Fruit fly (Drosophila melanogaster) whole organism, embryonic: ENCODE results near the gene CG43291.
A peak's percentile ranks its signal among the peaks of the same experiment; 100 is the strongest.

Source experiments
- Asciz ChIP-seq: fragments of 200-800 bp; sonication (Bioruptor generic); optimal IDR thresholded peaks from 2 replicates; lab custom pipeline; 2017; ENCODE audit warnings: missing biosample characterization, mild to moderate bottlenecking, missing genetic modification characterization, missing genetic modification reagents
- Atf6 ChIP-seq: fragments of 200-800 bp; sonication (Bioruptor generic); IDR thresholded peaks from 2 replicates; pipeline ENCODE4 v1.3.6; 2022; ENCODE audit warnings: missing biosample characterization, missing genetic modification characterization
- Awh ChIP-seq: fragments of 200-800 bp; sonication (Bioruptor generic); IDR thresholded peaks from 2 replicates; pipeline ENCODE4, ENCODE4 v1.3.6; 2022; ENCODE audit warnings: missing biosample characterization, missing genetic modification characterization
- C15 ChIP-seq: fragments of 200-800 bp; sonication (Bioruptor generic); IDR thresholded peaks from 3 replicates; pipeline ENCODE4 v1.3.6; 2022; ENCODE audit warnings: missing biosample characterization, missing genetic modification characterization
- CG10543 ChIP-seq: fragments of 200-800 bp; sonication (Bioruptor generic); optimal IDR thresholded peaks from 3 replicates; lab custom pipeline; 2017; ENCODE audit warnings: missing biosample characterization, mild to moderate bottlenecking, missing genetic modification characterization, moderate library complexity
- CG10654 ChIP-seq: fragments of 200-800 bp; sonication (Bioruptor generic); optimal IDR thresholded peaks from 2 replicates; lab custom pipeline; 2016; ENCODE audit warnings: missing biosample characterization, missing genetic modification characterization
- CG12219 ChIP-seq: fragments of 200-800 bp; sonication (Bioruptor generic); optimal IDR thresholded peaks from 3 replicates; lab custom pipeline; 2018; ENCODE audit warnings: missing biosample characterization, mild to moderate bottlenecking, missing genetic modification characterization
- CG13424 ChIP-seq: fragments of 200-800 bp; sonication (Bioruptor generic); optimal IDR thresholded peaks from 2 replicates; lab custom pipeline; 2019; ENCODE audit warnings: missing biosample characterization, mild to moderate bottlenecking, missing genetic modification characterization, moderate library complexity
- CG2889 ChIP-seq: fragments of 200-800 bp; sonication (Bioruptor generic); IDR thresholded peaks from 3 replicates; pipeline ENCODE4 v1.3.6; 2022; ENCODE audit warnings: missing biosample characterization, missing genetic modification characterization
- CG4730 ChIP-seq: fragments of 200-800 bp; sonication (Bioruptor generic); IDR thresholded peaks from 2 replicates; pipeline ENCODE4 v1.3.6; 2022; ENCODE audit warnings: missing biosample characterization, missing genetic modification characterization
- CG5180 ChIP-seq: fragments of 200-800 bp; sonication (Bioruptor generic); optimal IDR thresholded peaks from 3 replicates; lab custom pipeline; 2017; ENCODE audit warnings: missing biosample characterization, missing genetic modification characterization, mild to moderate bottlenecking, moderate library complexity, missing genetic modification reagents
- CG7372 ChIP-seq: fragments of 200-800 bp; sonication (Bioruptor generic); IDR thresholded peaks from 2 replicates; pipeline ENCODE4 v1.3.6; 2022; ENCODE audit warnings: missing biosample characterization, missing genetic modification characterization
- CG7987 ChIP-seq: fragments of 200-800 bp; sonication (Bioruptor generic); optimal IDR thresholded peaks from 2 replicates; lab custom pipeline; 2018; ENCODE audit warnings: missing biosample characterization, mild to moderate bottlenecking, missing genetic modification characterization, moderate library complexity
- CG8478 ChIP-seq: fragments of >200 bp; optimal IDR thresholded peaks from 2 replicates; lab custom pipeline; 2018
- CG9876 ChIP-seq: fragments of 200-800 bp; sonication (Bioruptor generic); optimal IDR thresholded peaks from 2 replicates; lab custom pipeline; 2016; ENCODE audit warnings: missing biosample characterization, missing genetic modification characterization
- Fer2 ChIP-seq: fragments of 200-800 bp; sonication (Bioruptor generic); optimal IDR thresholded peaks from 2 replicates; lab custom pipeline; 2018; ENCODE audit warnings: missing biosample characterization, mild to moderate bottlenecking, missing genetic modification characterization, moderate library complexity
- HLHmδ ChIP-seq: fragments of 200-800 bp; sonication (Bioruptor generic); optimal IDR thresholded peaks from 2 replicates; lab custom pipeline; 2018; ENCODE audit warnings: missing biosample characterization, mild to moderate bottlenecking, missing genetic modification characterization, moderate library complexity
- Hr78 ChIP-seq, 2 experiments: fragments of 200-800 bp in 1 of 2; fragments of >200 bp in 1 of 2; sonication (Bioruptor generic) in 1 of 2; optimal IDR thresholded peaks; 2 replicates each; lab custom pipeline; 2017 to 2019; ENCODE audit warnings: missing biosample characterization in 2 of 2, missing genetic modification characterization in 2 of 2, mild to moderate bottlenecking in 1 of 2, moderate library complexity in 1 of 2
- Kr ChIP-seq: fragments of 200-800 bp; sonication (Bioruptor generic); optimal IDR thresholded peaks from 2 replicates; lab custom pipeline; 2017; ENCODE audit warnings: missing biosample characterization, mild to moderate bottlenecking, missing genetic modification characterization
- Meics ChIP-seq: fragments of 200-800 bp; sonication (Bioruptor generic); optimal IDR thresholded peaks from 2 replicates; lab custom pipeline; 2017; ENCODE audit warnings: missing biosample characterization, mild to moderate bottlenecking, missing genetic modification characterization
- NC2β ChIP-seq: fragments of 200-800 bp; sonication (Bioruptor generic); optimal IDR thresholded peaks from 2 replicates; lab custom pipeline; 2016; ENCODE audit warnings: missing biosample characterization, missing genetic modification characterization
- Neu2 ChIP-seq: fragments of 200-800 bp; sonication (Bioruptor generic); optimal IDR thresholded peaks from 3 replicates; lab custom pipeline; 2016; ENCODE audit warnings: missing biosample characterization, missing genetic modification characterization, borderline replicate concordance
- Nf-YA ChIP-seq: fragments of 200-800 bp; sonication (Bioruptor generic); IDR thresholded peaks from 2 replicates; pipeline ENCODE4 v1.3.6; 2022; ENCODE audit warnings: missing biosample characterization, missing genetic modification characterization
- Oaz ChIP-seq: fragments of 200-800 bp; sonication (Bioruptor generic); IDR thresholded peaks from 2 replicates; pipeline ENCODE4 v1.3.6; 2022; ENCODE audit warnings: missing biosample characterization, missing genetic modification characterization
- Poxn ChIP-seq: fragments of 200-800 bp; sonication (Bioruptor generic); IDR thresholded peaks from 2 replicates; pipeline ENCODE4 v1.3.6; 2022; ENCODE audit warnings: missing biosample characterization, missing genetic modification characterization
- Vsx1 ChIP-seq: fragments of 200-800 bp; sonication (Bioruptor generic); optimal IDR thresholded peaks from 2 replicates; lab custom pipeline; 2017; ENCODE audit warnings: missing biosample characterization, mild to moderate bottlenecking, missing genetic modification characterization, missing genetic modification reagents
- YL-1 ChIP-seq: fragments of 200-800 bp; sonication (Bioruptor generic); optimal IDR thresholded peaks from 3 replicates; lab custom pipeline; 2017; ENCODE audit warnings: missing biosample characterization, mild to moderate bottlenecking, missing genetic modification characterization
- ase ChIP-seq: fragments of 200-800 bp; sonication (Bioruptor generic); IDR thresholded peaks from 3 replicates; pipeline ENCODE4 v1.3.6; 2022; ENCODE audit warnings: missing biosample characterization, missing genetic modification characterization
- crp ChIP-seq, 2 experiments: fragments of 200-800 bp; sonication (Bioruptor generic); optimal IDR thresholded peaks; 2 replicates in 1 of 2; 3 replicates in 1 of 2; lab custom pipeline; 2017; ENCODE audit warnings: missing biosample characterization in 2 of 2, missing genetic modification characterization in 2 of 2, mild to moderate bottlenecking in 1 of 2, moderate library complexity in 1 of 2
- dimm ChIP-seq: fragments of 200-800 bp; sonication (Bioruptor generic); IDR thresholded peaks from 2 replicates; pipeline ENCODE4 v1.3.6; 2022; ENCODE audit warnings: missing biosample characterization, missing genetic modification characterization
- dmrt99B ChIP-seq: fragments of 200-800 bp; sonication (Bioruptor generic); optimal IDR thresholded peaks from 2 replicates; lab custom pipeline; 2018; ENCODE audit warnings: missing biosample characterization, mild to moderate bottlenecking, missing genetic modification characterization, moderate library complexity
- esg ChIP-seq: fragments of 200-800 bp; sonication (Bioruptor generic); conservative IDR thresholded peaks from 2 replicates; pipeline ENCODE4 v1.3.6; 2022; ENCODE audit warnings: missing biosample characterization, missing genetic modification characterization
- eve ChIP-seq, 2 experiments: fragments of >200 bp; optimal IDR thresholded peaks; 2 replicates each; lab custom pipeline; 2017; ENCODE audit warnings: missing biosample characterization in 2 of 2, missing genetic modification characterization in 2 of 2
- fu2 ChIP-seq: fragments of 200-800 bp; sonication (Bioruptor generic); optimal IDR thresholded peaks from 2 replicates; lab custom pipeline; 2016; ENCODE audit warnings: missing biosample characterization, missing genetic modification characterization
- gcm2 ChIP-seq: fragments of 200-800 bp; sonication (Bioruptor generic); optimal IDR thresholded peaks from 2 replicates; lab custom pipeline; 2016; ENCODE audit warnings: missing biosample characterization, missing genetic modification characterization
- hbn ChIP-seq: fragments of 200-800 bp; sonication (Bioruptor generic); IDR thresholded peaks from 2 replicates; pipeline ENCODE4 v1.3.6; 2022; ENCODE audit warnings: missing biosample characterization, missing genetic modification characterization; ENCODE audit not compliant: partially characterized antibody
- hkb ChIP-seq, 2 experiments: fragments of 200-800 bp in 1 of 2; fragments of >200 bp in 1 of 2; sonication (Bioruptor generic) in 1 of 2; IDR thresholded peaks in 1 of 2; optimal IDR thresholded peaks in 1 of 2; 2 replicates each; pipeline versions ENCODE4 v1.3.6 to Lab custom; 2017 to 2022; ENCODE audit warnings: missing biosample characterization in 1 of 2, missing genetic modification characterization in 1 of 2
- inv ChIP-seq: fragments of 200-800 bp; sonication (Bioruptor generic); IDR thresholded peaks from 2 replicates; pipeline ENCODE4 v1.3.6; 2022; ENCODE audit warnings: missing biosample characterization, missing genetic modification characterization; ENCODE audit not compliant: partially characterized antibody
- lab ChIP-seq: fragments of 200-800 bp; sonication (Bioruptor generic); optimal IDR thresholded peaks from 3 replicates; lab custom pipeline; 2017; ENCODE audit warnings: missing biosample characterization, missing genetic modification characterization, mild to moderate bottlenecking, moderate library complexity, missing genetic modification reagents
- lbe ChIP-seq: fragments of 200-800 bp; sonication (Bioruptor generic); optimal IDR thresholded peaks from 2 replicates; lab custom pipeline; 2016; ENCODE audit warnings: missing biosample characterization, mild to moderate bottlenecking, missing genetic modification characterization
- mld ChIP-seq: fragments of 200-800 bp; sonication (Bioruptor generic); IDR thresholded peaks from 3 replicates; pipeline ENCODE4 v1.3.6; 2022; ENCODE audit warnings: missing biosample characterization, missing genetic modification characterization; ENCODE audit not compliant: partially characterized antibody
- nom ChIP-seq: fragments of 200-800 bp; sonication (Bioruptor generic); optimal IDR thresholded peaks from 2 replicates; lab custom pipeline; 2017; ENCODE audit warnings: missing biosample characterization, missing genetic modification characterization, mild to moderate bottlenecking, moderate library complexity, missing genetic modification reagents
- org-1 ChIP-seq: fragments of 200-800 bp; sonication (Bioruptor generic); optimal IDR thresholded peaks from 2 replicates; lab custom pipeline; 2017; ENCODE audit warnings: missing biosample characterization, missing genetic modification characterization
- psq ChIP-seq: fragments of 200-800 bp; sonication (Bioruptor generic); optimal IDR thresholded peaks from 2 replicates; lab custom pipeline; 2017; ENCODE audit warnings: missing biosample characterization, missing genetic modification characterization
- sim ChIP-seq: fragments of 200-800 bp; sonication (Bioruptor generic); IDR thresholded peaks from 2 replicates; pipeline ENCODE4 v1.3.6; 2022; ENCODE audit warnings: missing biosample characterization, missing genetic modification characterization
- stwl ChIP-seq: fragments of 200-800 bp; sonication (Bioruptor generic); optimal IDR thresholded peaks from 3 replicates; lab custom pipeline; 2018; ENCODE audit warnings: missing biosample characterization, mild to moderate bottlenecking, missing genetic modification characterization, moderate library complexity
- tio ChIP-seq: fragments of 200-800 bp; sonication (Bioruptor generic); optimal IDR thresholded peaks from 2 replicates; lab custom pipeline; 2017; ENCODE audit warnings: missing biosample characterization, missing genetic modification characterization, inconsistent platforms
- trh ChIP-seq: fragments of 200-800 bp; sonication (Bioruptor generic); optimal IDR thresholded peaks from 2 replicates; lab custom pipeline; 2016; ENCODE audit warnings: missing biosample characterization, missing genetic modification characterization
- tup ChIP-seq: fragments of 200-800 bp; sonication (Bioruptor generic); optimal IDR thresholded peaks from 2 replicates; lab custom pipeline; 2016; ENCODE audit warnings: missing biosample characterization, mild to moderate bottlenecking, missing genetic modification characterization, moderate library complexity

CG43291 gene

DNA sequence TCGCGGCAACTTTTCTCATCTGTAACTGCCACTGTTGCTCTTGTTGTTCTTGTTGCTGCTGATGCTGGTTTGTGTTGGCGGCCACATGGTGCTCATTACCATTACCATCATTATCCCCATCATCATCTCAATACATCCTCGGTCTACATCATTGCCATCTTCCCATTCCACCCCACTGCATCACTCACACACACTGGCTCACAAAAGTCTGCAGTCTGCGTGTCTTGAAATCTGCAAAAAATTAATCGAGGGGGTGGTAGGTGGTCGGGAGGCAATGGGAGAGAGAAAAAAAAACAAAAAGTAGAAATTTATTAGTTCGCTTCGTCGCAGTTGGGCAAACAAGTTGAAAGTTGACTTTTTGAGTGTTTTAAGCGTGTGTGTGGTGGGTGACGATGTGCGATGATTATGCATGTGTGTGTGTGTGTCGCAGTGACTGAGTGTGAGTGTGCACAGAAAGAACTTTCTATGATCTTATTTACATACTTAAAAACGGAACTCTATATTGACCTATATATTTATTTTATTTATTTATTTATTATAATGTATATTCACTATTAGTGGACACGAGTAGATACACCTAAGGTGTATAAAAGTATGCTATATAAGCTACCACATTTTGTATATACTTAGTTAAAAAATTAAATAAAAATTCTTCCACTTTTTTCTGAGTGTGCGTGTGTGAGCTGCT is 35.0 kb upstream of the CG43291 start (continued):
- peak; percentile 17 for TF ChIP-seq Asciz (GFP tag; lab: Kevin White, UChicago)
- TF ChIP-seq CG7987, result no peak
- no peak for TF ChIP-seq CG4730 (GFP tag; lab: Robert Waterston, UW)
- TF ChIP-seq Awh (GFP tag; lab: Robert Waterston, UW), result no peak
- no peak for TF ChIP-seq org-1 (GFP tag; lab: Kevin White, UChicago)
- TF ChIP-seq dmrt99B, result peak; percentile 57
- TF ChIP-seq psq, result no peak
- TF ChIP-seq Oaz (GFP tag; lab: Robert Waterston, UW), result no peak
- TF ChIP-seq trh (GFP tag; lab: Kevin White, UChicago), result no peak
- TF ChIP-seq lbe (GFP tag; lab: Kevin White, UChicago), result no peak
- TF ChIP-seq CG5180 (GFP tag; lab: Kevin White, UChicago), result no peak
- TF ChIP-seq Atf6, result no peak
- no peak for TF ChIP-seq Fer2 (tag; lab: Kevin White, UChicago)
- no peak for TF ChIP-seq mld (GFP tag; lab: Robert Waterston, UW)
- TF ChIP-seq fu2 (GFP tag; lab: Kevin White, UChicago), result no peak
- no peak for TF ChIP-seq dimm
- no peak for TF ChIP-seq inv (GFP tag; lab: Robert Waterston, UW)
- TF ChIP-seq nom (GFP tag; lab: Kevin White, UChicago), result no peak
- no peak for TF ChIP-seq Kr (GFP tag; lab: Kevin White, UChicago)
- no peak for TF ChIP-seq crp (GFP tag; optimal IDR thresholded peaks at IDR 0.05; lab: Kevin White, UChicago)
- TF ChIP-seq stwl (tag; lab: Kevin White, UChicago), result no peak
- TF ChIP-seq Neu2 (GFP tag; lab: Kevin White, UChicago), result no peak
- no peak for TF ChIP-seq CG7372 (GFP tag; lab: Robert Waterston, UW)
- TF ChIP-seq CG9876 (GFP tag; lab: Kevin White, UChicago), result no peak
- peak; percentile 35 for TF ChIP-seq CG13424 (tag; lab: Kevin White, UChicago)
- no peak for TF ChIP-seq CG10543 (GFP tag; lab: Kevin White, UChicago)
- no peak for TF ChIP-seq eve (GFP tag; optimal IDR thresholded peaks at IDR 0.05; lab: Kevin White, UChicago)
- no peak for TF ChIP-seq sim (GFP tag; lab: Robert Waterston, UW)
- no peak for TF ChIP-seq C15 (GFP tag; lab: Robert Waterston, UW)
- no peak for TF ChIP-seq Nf-YA (GFP tag; lab: Robert Waterston, UW)
- no peak for TF ChIP-seq tio
- TF ChIP-seq lab (GFP tag; lab: Kevin White, UChicago), result peak; percentile 60
- TF ChIP-seq CG2889, result no peak
- no peak for TF ChIP-seq CG12219 (GFP tag; lab: Kevin White, UChicago)
- no peak for TF ChIP-seq YL-1 (GFP tag; lab: Kevin White, UChicago)
- TF ChIP-seq tup (GFP tag; lab: Kevin White, UChicago), result no peak
- no peak for TF ChIP-seq gcm2
- TF ChIP-seq Poxn, result no peak
- TF ChIP-seq CG8478 (lab: Kevin White, UChicago), result no peak
- peak; percentile 25 for TF ChIP-seq Meics (GFP tag; lab: Kevin White, UChicago)
- TF ChIP-seq ase (GFP tag; lab: Robert Waterston, UW), result no peak
- TF ChIP-seq hbn, result no peak
- TF ChIP-seq NC2β (GFP tag; lab: Kevin White, UChicago), result no peak
- TF ChIP-seq Vsx1 (GFP tag; lab: Kevin White, UChicago), result no peak
- no peak for TF ChIP-seq hkb (optimal IDR thresholded peaks at IDR 0.05; lab: Kevin White, UChicago)
- peak; percentile 48 for TF ChIP-seq hkb (GFP tag; IDR thresholded peaks at IDR 0.05; lab: Robert Waterston, UW)
- no peak for TF ChIP-seq HLHmδ (GFP tag; lab: Kevin White, UChicago)
- peak; percentile 34; the same call in 1 of the 2 replicates for TF ChIP-seq esg
- TF ChIP-seq CG10654, result no peak
- TF ChIP-seq Hr78 (GFP tag; optimal IDR thresholded peaks at IDR 0.05; lab: Kevin White, UChicago), result no peak
